Fruit fly (Drosophila melanogaster) whole organism, embryonic: ENCODE data around the gene Trim9.

Experiments used
- Adf1 ChIP-seq: fragments of 200-800 bp; sonication (Bioruptor generic); IDR thresholded peaks from 2 replicates; pipeline ENCODE4 v1.3.6; 2022; ENCODE audit warnings: missing biosample characterization, missing genetic modification characterization
- Atf-2 ChIP-seq: fragments of 200-800 bp; sonication (Bioruptor generic); optimal IDR thresholded peaks from 2 replicates; lab custom pipeline; 2016; ENCODE audit warnings: missing biosample characterization, missing genetic modification characterization
- CG10267 ChIP-seq: fragments of 200-800 bp; sonication (Bioruptor generic); optimal IDR thresholded peaks from 2 replicates; lab custom pipeline; 2018; ENCODE audit warnings: missing biosample characterization, mild to moderate bottlenecking, missing genetic modification characterization, moderate library complexity
- CG11456 ChIP-seq: fragments of 200-800 bp; sonication (Bioruptor generic); IDR thresholded peaks from 3 replicates; pipeline ENCODE4 v1.3.6; 2022; ENCODE audit warnings: missing biosample characterization, missing genetic modification characterization
- CG11696 ChIP-seq: fragments of 200-800 bp; sonication (Bioruptor generic); IDR thresholded peaks from 2 replicates; pipeline ENCODE4 v1.3.6; 2022; ENCODE audit warnings: missing biosample characterization, missing genetic modification characterization
- CG13287 ChIP-seq: fragments of 200-800 bp; sonication (Bioruptor generic); IDR thresholded peaks from 2 replicates; pipeline ENCODE4 v1.3.6; 2022; ENCODE audit warnings: missing biosample characterization, missing genetic modification characterization; ENCODE audit not compliant: partially characterized antibody
- CG15011 ChIP-seq: fragments of 200-800 bp; sonication (Bioruptor generic); optimal IDR thresholded peaks from 3 replicates; lab custom pipeline; 2018; ENCODE audit warnings: missing biosample characterization, mild to moderate bottlenecking, missing genetic modification characterization
- CG15601 ChIP-seq: fragments of 200-800 bp; sonication (Bioruptor generic); optimal IDR thresholded peaks from 3 replicates; lab custom pipeline; 2019; ENCODE audit warnings: missing biosample characterization, mild to moderate bottlenecking, missing genetic modification characterization, moderate library complexity
- CG16863 ChIP-seq: fragments of 200-800 bp; sonication (Bioruptor generic); optimal IDR thresholded peaks from 3 replicates; lab custom pipeline; 2016; ENCODE audit warnings: missing biosample characterization, missing genetic modification characterization
- CG17186 ChIP-seq: fragments of 200-800 bp; sonication (Bioruptor generic); optimal IDR thresholded peaks from 3 replicates; lab custom pipeline; 2017; ENCODE audit warnings: missing biosample characterization, missing genetic modification reagents, missing genetic modification characterization
- CG17802 ChIP-seq: fragments of 200-800 bp; sonication (Bioruptor generic); optimal IDR thresholded peaks from 2 replicates; lab custom pipeline; 2018; ENCODE audit warnings: missing biosample characterization, mild to moderate bottlenecking, missing genetic modification characterization, moderate library complexity
- CG2202 ChIP-seq: fragments of 200-800 bp; sonication (Bioruptor generic); optimal IDR thresholded peaks from 2 replicates; lab custom pipeline; 2018; ENCODE audit warnings: missing biosample characterization, mild to moderate bottlenecking, missing genetic modification characterization
- CG30020 ChIP-seq: fragments of 200-800 bp; optimal IDR thresholded peaks from 2 replicates; lab custom pipeline; 2019; ENCODE audit warnings: missing biosample characterization, mild to moderate bottlenecking, missing genetic modification characterization, moderate library complexity
- CG4404 ChIP-seq: fragments of 200-800 bp; sonication (Bioruptor generic); IDR thresholded peaks from 2 replicates; pipeline ENCODE4 v1.3.6; 2022; ENCODE audit warnings: missing biosample characterization, missing genetic modification characterization
- CG4707 ChIP-seq: fragments of 200-800 bp; sonication (Bioruptor generic); optimal IDR thresholded peaks from 2 replicates; lab custom pipeline; 2018; ENCODE audit warnings: missing biosample characterization, mild to moderate bottlenecking, missing genetic modification characterization, moderate library complexity
- CG6765 ChIP-seq: fragments of 200-800 bp; sonication (Bioruptor generic); optimal IDR thresholded peaks from 3 replicates; lab custom pipeline; 2017; ENCODE audit warnings: missing biosample characterization, mild to moderate bottlenecking, missing genetic modification characterization
- CG6791 ChIP-seq: fragments of 200-800 bp; sonication (Bioruptor generic); IDR thresholded peaks from 3 replicates; pipeline ENCODE4 v1.3.6; 2022; ENCODE audit warnings: missing biosample characterization, missing genetic modification characterization; ENCODE audit not compliant: partially characterized antibody
- CG7271 ChIP-seq: fragments of 200-800 bp; sonication (Bioruptor generic); optimal IDR thresholded peaks from 2 replicates; lab custom pipeline; 2018; ENCODE audit warnings: missing biosample characterization, mild to moderate bottlenecking, missing genetic modification characterization, moderate library complexity
- CG7786 ChIP-seq: fragments of 200-800 bp; sonication (Bioruptor generic); optimal IDR thresholded peaks from 2 replicates; lab custom pipeline; 2016; ENCODE audit warnings: missing biosample characterization, missing genetic modification characterization
- CG7987 ChIP-seq: fragments of 200-800 bp; sonication (Bioruptor generic); optimal IDR thresholded peaks from 2 replicates; lab custom pipeline; 2018; ENCODE audit warnings: missing biosample characterization, mild to moderate bottlenecking, missing genetic modification characterization, moderate library complexity
- CG8290 ChIP-seq, 3 experiments: fragments of 200-800 bp; sonication (Bioruptor generic); optimal IDR thresholded peaks; 2 replicates each; lab custom pipeline; 2016 to 2019; ENCODE audit warnings: missing biosample characterization in 3 of 3, missing genetic modification characterization in 3 of 3, mild to moderate bottlenecking in 2 of 3, moderate library complexity in 1 of 3
- CG8388 ChIP-seq: fragments of 200-800 bp; sonication (Bioruptor generic); optimal IDR thresholded peaks from 2 replicates; lab custom pipeline; 2019; ENCODE audit warnings: missing biosample characterization, mild to moderate bottlenecking, missing genetic modification characterization, moderate library complexity
- CG9797 ChIP-seq: fragments of 200-800 bp; sonication (Bioruptor generic); optimal IDR thresholded peaks from 3 replicates; lab custom pipeline; 2018; ENCODE audit warnings: missing biosample characterization, mild to moderate bottlenecking, missing genetic modification characterization
- CG9876 ChIP-seq: fragments of 200-800 bp; sonication (Bioruptor generic); optimal IDR thresholded peaks from 2 replicates; lab custom pipeline; 2016; ENCODE audit warnings: missing biosample characterization, missing genetic modification characterization
- Camta ChIP-seq: fragments of 200-800 bp; sonication (Bioruptor generic); optimal IDR thresholded peaks from 2 replicates; lab custom pipeline; 2016; ENCODE audit warnings: missing biosample characterization, missing genetic modification characterization
- CkIIα-i1 ChIP-seq: fragments of 200-800 bp; sonication (Bioruptor generic); IDR thresholded peaks from 2 replicates; pipeline ENCODE4 v1.3.6; 2022; ENCODE audit warnings: missing biosample characterization, missing genetic modification characterization
- Doc3 ChIP-seq: fragments of 200-800 bp; sonication (Bioruptor generic); IDR thresholded peaks from 3 replicates; pipeline ENCODE4 v1.3.6; 2022; ENCODE audit warnings: missing biosample characterization, missing genetic modification characterization; ENCODE audit not compliant: partially characterized antibody
- NfI ChIP-seq: fragments of 200-800 bp; sonication (Bioruptor generic); optimal IDR thresholded peaks from 3 replicates; lab custom pipeline; 2018; ENCODE audit warnings: missing biosample characterization, mild to moderate bottlenecking, missing genetic modification characterization, moderate library complexity
- Oaz ChIP-seq: fragments of 200-800 bp; sonication (Bioruptor generic); IDR thresholded peaks from 2 replicates; pipeline ENCODE4 v1.3.6; 2022; ENCODE audit warnings: missing biosample characterization, missing genetic modification characterization
- PHDP ChIP-seq: fragments of 200-800 bp; sonication (Bioruptor generic); optimal IDR thresholded peaks from 3 replicates; lab custom pipeline; 2018; ENCODE audit warnings: missing biosample characterization, mild to moderate bottlenecking, missing genetic modification characterization, moderate library complexity
- Sry-δ ChIP-seq: fragments of 200-800 bp; sonication (Bioruptor generic); optimal IDR thresholded peaks from 2 replicates; lab custom pipeline; 2016; ENCODE audit warnings: missing biosample characterization, missing genetic modification characterization
- TFAM ChIP-seq: fragments of 200-800 bp; sonication (Bioruptor generic); optimal IDR thresholded peaks from 2 replicates; lab custom pipeline; 2017; ENCODE audit warnings: missing biosample characterization, missing genetic modification characterization, inconsistent platforms
- Usf ChIP-seq: fragments of 200-800 bp; sonication (Bioruptor generic); optimal IDR thresholded peaks from 2 replicates; lab custom pipeline; 2017; ENCODE audit warnings: missing genotype, missing biosample characterization, missing genetic modification characterization
- Vsx1 ChIP-seq: fragments of 200-800 bp; sonication (Bioruptor generic); optimal IDR thresholded peaks from 2 replicates; lab custom pipeline; 2017; ENCODE audit warnings: missing biosample characterization, mild to moderate bottlenecking, missing genetic modification characterization, missing genetic modification reagents
- ap ChIP-seq: fragments of 200-800 bp; sonication (Bioruptor generic); IDR thresholded peaks from 2 replicates; pipeline ENCODE4 v1.3.6; 2022; ENCODE audit warnings: missing biosample characterization, missing genetic modification characterization
- chm ChIP-seq: fragments of 200-800 bp; sonication (Bioruptor generic); IDR thresholded peaks from 2 replicates; pipeline ENCODE4 v1.3.6; 2022; ENCODE audit warnings: missing biosample characterization, missing genetic modification characterization
- ci ChIP-seq: fragments of 200-800 bp; sonication (Bioruptor generic); IDR thresholded peaks from 3 replicates; pipeline ENCODE4 v1.3.6; 2022; ENCODE audit warnings: missing biosample characterization, missing genetic modification characterization
- eve ChIP-seq, 2 experiments: fragments of >200 bp; optimal IDR thresholded peaks; 2 replicates each; lab custom pipeline; 2017; ENCODE audit warnings: missing biosample characterization in 2 of 2, missing genetic modification characterization in 2 of 2
- fru ChIP-seq: fragments of >200 bp; optimal IDR thresholded peaks from 2 replicates; lab custom pipeline; 2017
- gro ChIP-seq: fragments of 200-800 bp; sonication (Bioruptor generic); optimal IDR thresholded peaks from 2 replicates; lab custom pipeline; 2016; ENCODE audit warnings: missing biosample characterization, missing genetic modification characterization
- lilli ChIP-seq: fragments of 200-800 bp; sonication (Bioruptor generic); optimal IDR thresholded peaks from 3 replicates; lab custom pipeline; 2016; ENCODE audit warnings: missing biosample characterization, missing genetic modification characterization
- lov ChIP-seq, 2 experiments: fragments of 200-800 bp in 1 of 2; fragments of >200 bp in 1 of 2; sonication (Bioruptor generic) in 1 of 2; IDR thresholded peaks in 1 of 2; optimal IDR thresholded peaks in 1 of 2; 2 replicates in 1 of 2; 3 replicates in 1 of 2; pipeline versions ENCODE4 v1.3.6 to Lab custom; 2017 to 2022; ENCODE audit warnings: missing biosample characterization in 1 of 2, missing genetic modification characterization in 1 of 2
- nau ChIP-seq: fragments of 200-800 bp; sonication (Bioruptor generic); optimal IDR thresholded peaks from 3 replicates; lab custom pipeline; 2017; ENCODE audit warnings: missing biosample characterization, mild to moderate bottlenecking, missing genetic modification characterization, missing genetic modification reagents
- org-1 ChIP-seq: fragments of 200-800 bp; sonication (Bioruptor generic); optimal IDR thresholded peaks from 2 replicates; lab custom pipeline; 2017; ENCODE audit warnings: missing biosample characterization, missing genetic modification characterization
- otp ChIP-seq: fragments of 200-800 bp; sonication (Bioruptor generic); IDR thresholded peaks from 3 replicates; pipeline ENCODE4, ENCODE4 v1.3.6; 2022; ENCODE audit warnings: missing biosample characterization, missing genetic modification characterization
- psq ChIP-seq: fragments of 200-800 bp; sonication (Bioruptor generic); optimal IDR thresholded peaks from 2 replicates; lab custom pipeline; 2017; ENCODE audit warnings: missing biosample characterization, missing genetic modification characterization
- sc ChIP-seq, 3 experiments: fragments of >200 bp in 2 of 3; fragments of 200-800 bp in 1 of 3; sonication (Bioruptor generic) in 1 of 3; optimal IDR thresholded peaks; 2 replicates in 2 of 3; 3 replicates in 1 of 3; lab custom pipeline; 2017; ENCODE audit warnings: mild to moderate bottlenecking in 1 of 3, missing biosample characterization in 1 of 3, missing genetic modification characterization in 1 of 3, missing genetic modification reagents in 1 of 3
- seq ChIP-seq: fragments of 200-800 bp; sonication (Bioruptor generic); IDR thresholded peaks from 2 replicates; pipeline ENCODE4 v1.3.6; 2022; ENCODE audit warnings: missing biosample characterization, missing genetic modification characterization
- sug ChIP-seq: fragments of 200-800 bp; optimal IDR thresholded peaks from 2 replicates; lab custom pipeline; 2019; ENCODE audit warnings: missing biosample characterization, mild to moderate bottlenecking, missing genetic modification characterization, moderate library complexity

Trim9 gene

dm6 chr2L:10565674-10566073 lies 21.0 kb downstream of the Trim9 start (continued):
- TF ChIP-seq lilli (GFP tag; lab: Kevin White, UChicago) (peak; percentile 58), ap (GFP tag; lab: Robert Waterston, UW) (no peak), CG15011 (GFP tag; lab: Kevin White, UChicago) (no peak), Sry-δ (GFP tag; lab: Kevin White, UChicago) (no peak), CG9797 (GFP tag; lab: Kevin White, UChicago) (no peak), CG13287 (GFP tag; lab: Robert Waterston, UW) (no peak), Adf1 (GFP tag; lab: Robert Waterston, UW) (peak; percentile 50; the same call in 1 of the 2 replicates), sc (optimal IDR thresholded peaks at IDR 0.05; lab: Kevin White, UChicago) (no peak), sc (GFP tag; optimal IDR thresholded peaks at IDR 0.05; lab: Kevin White, UChicago) (no peak), CG15601 (no peak), CG6791 (GFP tag; lab: Robert Waterston, UW) (no peak), CG11456 (GFP tag; lab: Robert Waterston, UW) (0 out of 3 replicates have a peak, but pooled peaks have one; percentile 64), CG17802 (tag; lab: Kevin White, UChicago) (no peak), fru (lab: Kevin White, UChicago) (no peak), Doc3 (GFP tag; lab: Robert Waterston, UW) (no peak), Camta (peak; percentile 12), org-1 (GFP tag; lab: Kevin White, UChicago) (peak; percentile 53), CG16863 (GFP tag; lab: Kevin White, UChicago) (peak; percentile 4), gro (GFP tag; lab: Kevin White, UChicago) (no peak), CG8388 (GFP tag; lab: Kevin White, UChicago) (no peak), eve (GFP tag; optimal IDR thresholded peaks at IDR 0.05; lab: Kevin White, UChicago) (peak in 1 of 2 experiments; percentile 13), CG9876 (GFP tag; lab: Kevin White, UChicago) (peak; percentile 25), CG8290 (GFP tag; optimal IDR thresholded peaks at IDR 0.05; lab: Kevin White, UChicago) (no peak), CG8290 (tag; optimal IDR thresholded peaks at IDR 0.05; lab: Kevin White, UChicago) (peak in 1 of 2 experiments; percentile 80), CG7271 (tag; lab: Kevin White, UChicago) (no peak), CG11696 (GFP tag; lab: Robert Waterston, UW) (0 out of 2 replicates have a peak, but pooled peaks have one; percentile 41), CG7987 (GFP tag; lab: Kevin White, UChicago) (no peak), CG7786 (peak; percentile 24), nau (GFP tag; lab: Kevin White, UChicago) (peak; percentile 1), psq (no peak), ci (GFP tag; lab: Robert Waterston, UW) (0 out of 3 replicates have a peak, but pooled peaks have one; percentile 42), PHDP (peak; percentile 30), Atf-2 (GFP tag; lab: Kevin White, UChicago) (no peak), CG10267 (peak; percentile 4), otp (0 out of 3 replicates have a peak, but pooled peaks have one; percentile 30), Vsx1 (no peak), CG17186 (GFP tag; lab: Kevin White, UChicago) (no peak), CG6765 (GFP tag; lab: Kevin White, UChicago) (peak; percentile 29), seq (GFP tag; lab: Robert Waterston, UW) (0 out of 2 replicates have a peak, but pooled peaks have one; percentile 24), Oaz (GFP tag; lab: Robert Waterston, UW) (0 out of 2 replicates have a peak, but pooled peaks have one; percentile 7), sug (tag; lab: Kevin White, UChicago) (no peak), TFAM (no peak), CkIIα-i1 (GFP tag; lab: Robert Waterston, UW) (no peak), Usf (GFP tag; lab: Kevin White, UChicago) (no peak), CG4707 (no peak), CG4404 (GFP tag; lab: Robert Waterston, UW) (peak; percentile 34; the same call in 1 of the 2 replicates), CG2202 (tag; lab: Kevin White, UChicago) (no peak), NfI (GFP tag; lab: Kevin White, UChicago) (peak; percentile 37), lov (optimal IDR thresholded peaks at IDR 0.05; lab: Kevin White, UChicago) (no peak), lov (GFP tag; IDR thresholded peaks at IDR 0.05; lab: Robert Waterston, UW) (peak; percentile 21; the same call in 1 of the 3 replicates), chm (GFP tag; lab: Robert Waterston, UW) (no peak), CG30020 (tag; lab: Kevin White, UChicago) (no peak)
